Worm (Caenorhabditis elegans): ENCODE measurements around the gene picd-1.

DNA sequence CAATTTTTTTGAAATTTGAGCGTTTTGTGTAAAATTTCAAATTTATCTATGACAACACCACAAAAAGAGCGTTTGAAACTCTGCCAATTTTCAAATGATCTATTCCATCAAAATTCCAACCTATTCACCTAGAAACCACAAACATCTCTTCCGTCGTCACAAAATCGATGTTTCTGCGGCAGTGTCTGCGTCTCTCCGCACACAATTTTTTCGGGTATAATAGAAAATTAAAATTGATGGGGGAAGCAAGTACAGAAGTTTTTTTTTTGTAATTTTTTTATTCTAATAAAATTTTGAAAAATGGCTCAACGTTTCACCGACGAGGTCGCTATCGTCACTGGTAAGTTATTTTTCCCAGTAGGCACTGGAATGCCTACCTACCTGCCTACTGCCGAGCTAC, 34.0 kb downstream of the picd-1 start, which contains the start of gene W03F9.9:
- TF ChIP-seq flt-1 (GFP tag; IDR thresholded peaks at IDR 0.05) (no peak), T22C8.4 (GFP tag; IDR thresholded peaks at IDR 0.05) (no peak), cog-1 (tag; optimal IDR thresholded peaks at IDR 0.05) (no peak), ref-1 (GFP tag; conservative IDR thresholded peaks at IDR 0.05) (no peak), ztf-23 (GFP tag; IDR thresholded peaks at IDR 0.05) (no peak), med-1 (GFP tag; optimal IDR thresholded peaks at IDR 0.05; ENCODE audit: insufficient read depth) (no peak), ztf-29 (GFP tag; IDR thresholded peaks at IDR 0.05) (no peak), klf-2 (GFP tag; conservative IDR thresholded peaks at IDR 0.05) (no peak)
